Worm (Caenorhabditis elegans) whole organism, L2 larva: ENCODE results near the gene sre-27.

ENCODE experiments used
- aly-2 ChIP-seq: fragments of 150-350 bp; optimal IDR thresholded peaks from 2 replicates; lab custom pipeline; 2014; ENCODE audit warnings: missing biosample characterization, missing genetic modification characterization
- ceh-16 ChIP-seq: fragments of 150-350 bp; optimal IDR thresholded peaks from 2 replicates; lab custom pipeline; 2014; ENCODE audit warnings: missing biosample characterization, missing genetic modification characterization
- nhr-6 ChIP-seq: fragments of 150-350 bp; optimal IDR thresholded peaks from 2 replicates; lab custom pipeline; 2014; ENCODE audit warnings: missing biosample characterization, missing genetic modification characterization
- snpc-4 ChIP-seq: fragments of 150-350 bp; optimal IDR thresholded peaks from 2 replicates; lab custom pipeline; 2014; ENCODE audit warnings: missing biosample characterization, missing genetic modification characterization
- unc-62 ChIP-seq: fragments of 150-350 bp; optimal IDR thresholded peaks from 2 replicates; lab custom pipeline; 2014; ENCODE audit warnings: missing biosample characterization, missing genetic modification reagents, missing genetic modification characterization

DNA sequence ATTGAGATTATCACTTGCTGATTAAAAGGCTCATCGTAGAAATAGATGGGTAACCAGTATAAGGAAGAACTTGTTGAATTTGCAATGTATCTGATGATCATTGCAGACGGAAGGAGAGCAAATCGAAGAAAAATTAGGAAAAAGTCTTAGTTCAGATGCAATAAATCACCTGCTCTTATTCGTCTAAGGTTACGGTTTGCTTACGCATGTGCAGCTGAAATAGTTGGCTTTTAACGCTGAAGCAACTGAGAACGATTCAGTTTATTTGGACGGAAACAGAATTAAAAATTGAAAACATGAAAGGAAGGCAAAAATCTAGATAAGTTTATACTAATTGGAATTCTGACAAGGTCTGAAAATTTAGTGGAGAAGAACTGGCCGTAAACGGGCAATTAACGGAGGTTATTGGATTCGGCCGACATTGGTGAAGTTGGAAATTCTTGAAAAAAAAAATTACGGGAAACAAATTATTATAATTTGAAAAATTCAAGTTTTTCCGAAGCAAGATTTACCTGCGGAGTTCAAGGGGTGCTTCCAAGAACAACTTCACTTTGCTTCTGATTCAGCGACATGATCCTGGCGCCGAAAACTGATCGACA lies 35.4 kb upstream of the sre-27 start, which contains the start of the genes sre-35 and sre-33:
- TF ChIP-seq unc-62 (GFP tag; lab: Kevin White, UChicago) (no peak), snpc-4 (tag; lab: Kevin White, UChicago) (no peak), ceh-16 (tag; lab: Kevin White, UChicago) (no peak), aly-2 (tag; lab: Kevin White, UChicago) (no peak), nhr-6 (no peak)
